Worm (Caenorhabditis elegans) whole organism, L4/young adult: ENCODE measurements around the gene nhr-47.

ENCODE experiments used
- W03F9.2 ChIP-seq: fragments of 150-350 bp; optimal IDR thresholded peaks from 2 replicates; lab custom pipeline; 2014; ENCODE audit warnings: missing biosample characterization, missing genetic modification characterization
- dao-5 ChIP-seq: sonication (generic microtip); optimal IDR thresholded peaks from 2 replicates; lab custom pipeline; 2016; ENCODE audit warnings: missing genotype, missing genetic modification characterization, moderate library complexity, missing compliant biosample characterization
- him-1 ChIP-seq: sonication (generic microtip); optimal IDR thresholded peaks from 2 replicates; lab custom pipeline; 2016; ENCODE audit warnings: missing genotype, missing genetic modification reagents, missing genetic modification characterization, missing compliant biosample characterization

nhr-47 gene

ce11 chrV:5502701-5503100 lies 2.4 kb upstream of the nhr-47 start:
- no peak for TF ChIP-seq dao-5
- no peak for TF ChIP-seq W03F9.2 (tag; lab: Kevin White, UChicago)
- TF ChIP-seq him-1 (tag; lab: Kevin White, UChicago): no peak

- TF ChIP-seq W03F9.2 (tag; lab: Kevin White, UChicago) (no peak), him-1 (tag; lab: Kevin White, UChicago) (no peak), dao-5 (no peak)
Measured at ce11 chrV:5504295-5504694, 758 bp upstream of the nhr-47 start.

- no peak for TF ChIP-seq W03F9.2 (tag; lab: Kevin White, UChicago)
- TF ChIP-seq dao-5: no peak
- TF ChIP-seq him-1 (tag; lab: Kevin White, UChicago): no peak
Measured at ce11 chrV:5509134-5509533, 4.1 kb downstream of the nhr-47 start.

ce11 chrV:5509966-5510365 lies 4.9 kb downstream of the nhr-47 start:
- TF ChIP-seq dao-5 (no peak), him-1 (tag; lab: Kevin White, UChicago) (no peak), W03F9.2 (tag; lab: Kevin White, UChicago) (no peak)

- TF ChIP-seq W03F9.2 (tag; lab: Kevin White, UChicago): no peak
- no peak for TF ChIP-seq dao-5
- no peak for TF ChIP-seq him-1 (tag; lab: Kevin White, UChicago)
Measured at ce11 chrV:5511720-5512119, 6.7 kb downstream of the nhr-47 start.

- TF ChIP-seq W03F9.2 (tag; lab: Kevin White, UChicago) (no peak), him-1 (tag; lab: Kevin White, UChicago) (no peak), dao-5 (no peak)
Measured at ce11 chrV:5512559-5512958, 7.5 kb downstream of the nhr-47 start.

- TF ChIP-seq W03F9.2 (tag; lab: Kevin White, UChicago): no peak
- no peak for TF ChIP-seq dao-5
Measured at ce11 chrV:5513630-5514378, 8.8 kb downstream of the nhr-47 start, which contains the start of the genes hpo-15 and mms-19. hpo-15 (minus strand) TSS chrV:5513830. mms-19 (plus strand) TSS chrV:5514348.

ce11 chrV:5521735-5522241 lies 16.7 kb downstream of the nhr-47 start, which contains the start of gene hir-1:
hir-1 (plus strand) TSS chrV:5522139.
- TF ChIP-seq dao-5 (no peak), W03F9.2 (tag; lab: Kevin White, UChicago) (no peak), him-1 (tag; lab: Kevin White, UChicago) (no peak)

- no peak for TF ChIP-seq dao-5
- no peak for TF ChIP-seq him-1 (tag; lab: Kevin White, UChicago)
- no peak for TF ChIP-seq W03F9.2 (tag; lab: Kevin White, UChicago)
Measured at ce11 chrV:5523260-5523659, 18.2 kb downstream of the nhr-47 start.

- TF ChIP-seq him-1 (tag; lab: Kevin White, UChicago) (no peak), W03F9.2 (tag; lab: Kevin White, UChicago) (no peak), dao-5 (no peak)
Measured at ce11 chrV:5525208-5525607, 20.2 kb downstream of the nhr-47 start.

- no peak for TF ChIP-seq dao-5
- no peak for TF ChIP-seq W03F9.2 (tag; lab: Kevin White, UChicago)
Measured at ce11 chrV:5527694-5528093, 22.6 kb downstream of the nhr-47 start.

- TF ChIP-seq dao-5: no peak
- no peak for TF ChIP-seq him-1 (tag; lab: Kevin White, UChicago)
- no peak for TF ChIP-seq W03F9.2 (tag; lab: Kevin White, UChicago)
Measured at ce11 chrV:5533755-5534154, 28.7 kb downstream of the nhr-47 start, which contains the start of gene grl-1. grl-1 (minus strand) TSS chrV:5533855.

ce11 chrV:5535774-5536173 lies 30.7 kb downstream of the nhr-47 start, which contains the start of gene C24G6.8:
C24G6.8 (minus strand) TSS chrV:5535874.
- TF ChIP-seq W03F9.2 (tag; lab: Kevin White, UChicago) (no peak), dao-5 (no peak), him-1 (tag; lab: Kevin White, UChicago) (no peak)

ce11 chrV:5536240-5536811 lies 31.3 kb downstream of the nhr-47 start, which contains the start of the genes cox-16 and syp-2:
cox-16 (minus strand) TSS chrV:5536243.
syp-2 (plus strand) TSS chrV:5536487.
- TF ChIP-seq W03F9.2 (tag; lab: Kevin White, UChicago) (peak; percentile 35), dao-5 (no peak)
